Worm (Caenorhabditis elegans) whole organism, early embryonic: ENCODE measurements around the gene B0244.7.

Experiments
- hmbx-1 ChIP-seq: sonication (generic microtip); optimal IDR thresholded peaks from 2 replicates; lab custom pipeline; 2016; ENCODE audit warnings: mild to moderate bottlenecking, missing genetic modification characterization, missing compliant biosample characterization
- scrt-1 ChIP-seq: fragments of 200-800 bp; sonication (Bioruptor generic); IDR thresholded peaks from 2 replicates; pipeline ENCODE4 v1.3.6; 2022; ENCODE audit warnings: missing genetic modification characterization, missing compliant biosample characterization
- tra-4 ChIP-seq: sonication (generic microtip); optimal IDR thresholded peaks from 2 replicates; lab custom pipeline; 2017; ENCODE audit warnings: missing genetic modification characterization, missing compliant biosample characterization

- TF ChIP-seq hmbx-1 (tag; lab: Kevin White, UChicago) = no peak
- no peak for TF ChIP-seq scrt-1 (GFP tag; lab: Robert Waterston, UW)
- no peak for TF ChIP-seq tra-4 (tag; lab: Kevin White, UChicago)
Measured at ce11 chrIII:5734328-5734727, 3.0 kb downstream of the B0244.7 start.
